Worm (Caenorhabditis elegans) whole organism, L2 larva: ENCODE data around the gene mip-2.

Source experiments
- C34F6.9 ChIP-seq: fragments of 150-350 bp; optimal IDR thresholded peaks from 2 replicates; lab custom pipeline; 2014; ENCODE audit warnings: missing biosample characterization, missing genetic modification characterization
- R02D3.7 ChIP-seq: fragments of 150-350 bp; optimal IDR thresholded peaks from 2 replicates; lab custom pipeline; 2014; ENCODE audit warnings: missing biosample characterization, missing genetic modification characterization
- ZK546.5 ChIP-seq: sonication (generic microtip); optimal IDR thresholded peaks from 2 replicates; lab custom pipeline; 2017; ENCODE audit warnings: missing biosample characterization, missing genetic modification characterization
- alr-1 ChIP-seq: fragments of 150-350 bp; optimal IDR thresholded peaks from 2 replicates; lab custom pipeline; 2014; ENCODE audit warnings: missing biosample characterization, missing genetic modification characterization
- aly-2 ChIP-seq: fragments of 150-350 bp; optimal IDR thresholded peaks from 2 replicates; lab custom pipeline; 2014; ENCODE audit warnings: missing biosample characterization, missing genetic modification characterization
- blmp-1 ChIP-seq: sonication (generic microtip); optimal IDR thresholded peaks from 2 replicates; lab custom pipeline; 2017; ENCODE audit warnings: missing genetic modification characterization, mild to moderate bottlenecking, missing compliant biosample characterization, antibody characterized with exemption, moderate library complexity; ENCODE audit not compliant: insufficient read depth
- ceh-16 ChIP-seq: fragments of 150-350 bp; optimal IDR thresholded peaks from 2 replicates; lab custom pipeline; 2014; ENCODE audit warnings: missing biosample characterization, missing genetic modification characterization
- ceh-82 ChIP-seq: fragments of 150-350 bp; optimal IDR thresholded peaks from 2 replicates; lab custom pipeline; 2014; ENCODE audit warnings: missing biosample characterization, missing genetic modification characterization
- crh-2 ChIP-seq: sonication (generic microtip); optimal IDR thresholded peaks from 2 replicates; lab custom pipeline; 2017; ENCODE audit warnings: missing biosample characterization, missing genetic modification characterization
- dmd-4 ChIP-seq: sonication (generic microtip); optimal IDR thresholded peaks from 2 replicates; lab custom pipeline; 2017; ENCODE audit warnings: missing biosample characterization, missing genetic modification characterization
- elt-3 ChIP-seq: sonication (generic microtip); optimal IDR thresholded peaks from 2 replicates; lab custom pipeline; 2017; ENCODE audit warnings: missing biosample characterization, missing genetic modification characterization
- fos-1 ChIP-seq: fragments of 150-350 bp; optimal IDR thresholded peaks from 2 replicates; lab custom pipeline; 2014; ENCODE audit warnings: missing biosample characterization, missing genetic modification characterization
- lin-11 ChIP-seq: fragments of 150-350 bp; sonication (generic microtip); optimal IDR thresholded peaks from 2 replicates; lab custom pipeline; 2014; ENCODE audit warnings: missing biosample characterization, missing genetic modification characterization, inconsistent platforms, mixed read lengths
- lin-13 ChIP-seq: fragments of 150-350 bp; optimal IDR thresholded peaks from 2 replicates; lab custom pipeline; 2014; ENCODE audit warnings: missing biosample characterization, missing genetic modification reagents, missing genetic modification characterization
- mab-5 ChIP-seq: fragments of 150-350 bp; optimal IDR thresholded peaks from 2 replicates; lab custom pipeline; 2014; ENCODE audit warnings: missing biosample characterization, missing genetic modification characterization
- mbf-1 ChIP-seq: sonication (generic microtip); optimal IDR thresholded peaks from 2 replicates; lab custom pipeline; 2017; ENCODE audit warnings: missing biosample characterization, missing genetic modification characterization
- mdl-1 ChIP-seq, 2 experiments: fragments of 150-350 bp in 1 of 2; sonication (generic microtip) in 1 of 2; optimal IDR thresholded peaks; 2 replicates each; lab custom pipeline; 2017; ENCODE audit warnings: missing biosample characterization in 2 of 2, missing genetic modification characterization in 2 of 2
- nhr-10 ChIP-seq: sonication (generic microtip); optimal IDR thresholded peaks from 2 replicates; lab custom pipeline; 2017; ENCODE audit warnings: missing biosample characterization, missing genetic modification characterization
- nhr-11 ChIP-seq: fragments of 150-350 bp; optimal IDR thresholded peaks from 2 replicates; lab custom pipeline; 2014; ENCODE audit warnings: missing biosample characterization, missing genetic modification characterization
- nhr-12 ChIP-seq: fragments of 150-350 bp; optimal IDR thresholded peaks from 2 replicates; lab custom pipeline; 2014; ENCODE audit warnings: missing biosample characterization, missing genetic modification characterization
- nhr-129 ChIP-seq: fragments of 150-350 bp; optimal IDR thresholded peaks from 2 replicates; lab custom pipeline; 2014; ENCODE audit warnings: missing biosample characterization, missing genetic modification characterization
- nhr-21 ChIP-seq: fragments of 150-350 bp; optimal IDR thresholded peaks from 2 replicates; lab custom pipeline; 2014; ENCODE audit warnings: missing biosample characterization, missing genetic modification characterization
- nhr-25 ChIP-seq: fragments of 150-350 bp; sonication (generic microtip); optimal IDR thresholded peaks from 3 replicates; lab custom pipeline; 2014; ENCODE audit warnings: missing biosample characterization, missing genetic modification characterization
- nhr-6 ChIP-seq: fragments of 150-350 bp; optimal IDR thresholded peaks from 2 replicates; lab custom pipeline; 2014; ENCODE audit warnings: missing biosample characterization, missing genetic modification characterization
- nhr-77 ChIP-seq: fragments of 150-350 bp; optimal IDR thresholded peaks from 2 replicates; lab custom pipeline; 2014; ENCODE audit warnings: missing biosample characterization, missing genetic modification characterization
- sem-4 ChIP-seq: fragments of 150-350 bp; optimal IDR thresholded peaks from 2 replicates; lab custom pipeline; 2014; ENCODE audit warnings: missing biosample characterization, missing genetic modification reagents, missing genetic modification characterization
- skn-1 ChIP-seq: sonication (generic microtip); optimal IDR thresholded peaks from 2 replicates; lab custom pipeline; 2017; ENCODE audit warnings: missing biosample characterization, missing genetic modification characterization
- sma-3 ChIP-seq: sonication (generic microtip); optimal IDR thresholded peaks from 2 replicates; lab custom pipeline; 2016; ENCODE audit warnings: missing genetic modification reagents, missing genetic modification characterization, missing compliant biosample characterization
- sma-9 ChIP-seq, 2 experiments: fragments of 150-350 bp in 1 of 2; sonication (generic microtip) in 1 of 2; optimal IDR thresholded peaks; 2 replicates each; lab custom pipeline; 2014 to 2016; ENCODE audit warnings: missing genetic modification characterization in 2 of 2, mild to moderate bottlenecking in 1 of 2, missing biosample characterization in 1 of 2, missing compliant biosample characterization in 1 of 2, missing genetic modification reagents in 1 of 2, moderate library complexity in 1 of 2
- snpc-4 ChIP-seq: fragments of 150-350 bp; optimal IDR thresholded peaks from 2 replicates; lab custom pipeline; 2014; ENCODE audit warnings: missing biosample characterization, missing genetic modification characterization
- unc-55 ChIP-seq: fragments of 150-350 bp; sonication (generic microtip); optimal IDR thresholded peaks from 3 replicates; lab custom pipeline; 2014; ENCODE audit warnings: missing biosample characterization, missing genetic modification reagents, missing genetic modification characterization
- unc-62 ChIP-seq: fragments of 150-350 bp; optimal IDR thresholded peaks from 2 replicates; lab custom pipeline; 2014; ENCODE audit warnings: missing biosample characterization, missing genetic modification reagents, missing genetic modification characterization
- ztf-1 ChIP-seq: fragments of 200-800 bp; sonication (Bioruptor generic); conservative IDR thresholded peaks from 2 replicates; pipeline ENCODE4 v1.3.6; 2022; ENCODE audit warnings: missing genetic modification characterization, missing compliant biosample characterization
- ztf-11 ChIP-seq: sonication (generic microtip); optimal IDR thresholded peaks from 2 replicates; lab custom pipeline; 2017; ENCODE audit warnings: missing biosample characterization, missing genetic modification characterization
- ztf-4 ChIP-seq: fragments of 150-350 bp; optimal IDR thresholded peaks from 2 replicates; lab custom pipeline; 2014; ENCODE audit warnings: missing biosample characterization, missing genetic modification characterization

Gene mip-2

ce11 chrV:13711060-13711459 lies 39.3 kb upstream of the mip-2 start, which contains the start of gene srx-96:
Gene srx-96, plus strand, starts transcription at chrV:13711360.
- TF ChIP-seq sma-3 (GFP tag; lab: Kevin White, UChicago) (no peak), unc-62 (GFP tag; lab: Kevin White, UChicago) (no peak), C34F6.9 (tag; lab: Kevin White, UChicago) (no peak), R02D3.7 (tag; lab: Kevin White, UChicago) (no peak), nhr-11 (tag; lab: Kevin White, UChicago) (no peak), ztf-1 (GFP tag; lab: Robert Waterston, UW) (no peak), ztf-4 (tag; lab: Kevin White, UChicago) (no peak), nhr-12 (tag; lab: Kevin White, UChicago) (no peak)

ce11 chrV:13707295-13707694 lies 35.5 kb upstream of the mip-2 start, which contains the start of gene hlh-34:
Gene hlh-34, minus strand, starts transcription at chrV:13707395.
- TF ChIP-seq lin-11 (tag; lab: Kevin White, UChicago) (no peak), mdl-1 (tag; optimal IDR thresholded peaks at IDR 0.05; lab: Kevin White, UChicago) (no peak), skn-1 (tag; lab: Kevin White, UChicago) (no peak), nhr-6 (tag; lab: Kevin White, UChicago) (no peak), fos-1 (tag; lab: Kevin White, UChicago) (no peak), ztf-11 (tag; lab: Kevin White, UChicago) (no peak), sma-3 (GFP tag; lab: Kevin White, UChicago) (no peak), crh-2 (tag; lab: Kevin White, UChicago) (no peak), ZK546.5 (tag; lab: Kevin White, UChicago) (no peak), alr-1 (no peak), mbf-1 (tag; lab: Kevin White, UChicago) (no peak)

- TF ChIP-seq C34F6.9 (tag; lab: Kevin White, UChicago): no peak
- TF ChIP-seq nhr-25 (tag; lab: Kevin White, UChicago): peak; percentile 91
- peak; percentile 74 for TF ChIP-seq nhr-129 (tag; lab: Kevin White, UChicago)
- TF ChIP-seq sem-4 (tag; lab: Kevin White, UChicago): peak; percentile 37
These were observed 32.2 kb upstream of the mip-2 start, which contains the start of gene T01D3.3 for ce11 chrV:13703960-13704359. Gene T01D3.3, plus strand, starts transcription at chrV:13704271.

ce11 chrV:13694103-13694502 lies 22.3 kb upstream of the mip-2 start:
- TF ChIP-seq mab-5 (tag; lab: Kevin White, UChicago): no peak
- TF ChIP-seq elt-3 (tag; lab: Kevin White, UChicago): no peak
- no peak for TF ChIP-seq sma-9 (GFP tag; optimal IDR thresholded peaks at IDR 0.05; lab: Kevin White, UChicago)
- no peak for TF ChIP-seq sma-9 (tag; optimal IDR thresholded peaks at IDR 0.05; lab: Kevin White, UChicago)
- TF ChIP-seq nhr-6 (tag; lab: Kevin White, UChicago): no peak
- no peak for TF ChIP-seq sem-4 (tag; lab: Kevin White, UChicago)
- TF ChIP-seq blmp-1 (tag; lab: Kevin White, UChicago): no peak
- TF ChIP-seq C34F6.9 (tag; lab: Kevin White, UChicago): no peak
- no peak for TF ChIP-seq ceh-82 (tag; lab: Kevin White, UChicago)
- no peak for TF ChIP-seq nhr-11 (tag; lab: Kevin White, UChicago)
- no peak for TF ChIP-seq ztf-4 (tag; lab: Kevin White, UChicago)

ce11 chrV:13690276-13690675 lies 18.5 kb upstream of the mip-2 start:
- TF ChIP-seq mdl-1 (tag; optimal IDR thresholded peaks at IDR 0.05; lab: Kevin White, UChicago) (no peak), mab-5 (tag; lab: Kevin White, UChicago) (no peak), dmd-4 (tag; lab: Kevin White, UChicago) (no peak), nhr-25 (tag; lab: Kevin White, UChicago) (no peak), snpc-4 (tag; lab: Kevin White, UChicago) (no peak), fos-1 (tag; lab: Kevin White, UChicago) (no peak), ztf-1 (GFP tag; lab: Robert Waterston, UW) (no peak), nhr-10 (tag; lab: Kevin White, UChicago) (no peak), ceh-16 (tag; lab: Kevin White, UChicago) (no peak), ztf-4 (tag; lab: Kevin White, UChicago) (no peak), nhr-21 (tag; lab: Kevin White, UChicago) (no peak), unc-55 (GFP tag; lab: Kevin White, UChicago) (no peak), nhr-77 (tag; lab: Kevin White, UChicago) (no peak), lin-13 (GFP tag; lab: Kevin White, UChicago) (no peak), aly-2 (tag; lab: Kevin White, UChicago) (no peak), crh-2 (tag; lab: Kevin White, UChicago) (no peak), unc-62 (GFP tag; lab: Kevin White, UChicago) (no peak)
